Fruit fly (Drosophila melanogaster) whole organism, embryonic: Measurements from ENCODE around the gene CG4291.

Experiments
- B-H1 ChIP-seq: fragments of 200-800 bp; sonication (Bioruptor generic); IDR thresholded peaks from 3 replicates; pipeline ENCODE4 v1.3.6; 2022; ENCODE audit warnings: missing biosample characterization, missing genetic modification characterization
- CG11093 ChIP-seq: fragments of 200-800 bp; sonication (Bioruptor generic); IDR thresholded peaks from 3 replicates; pipeline ENCODE4 v1.3.6; 2022; ENCODE audit warnings: missing biosample characterization, missing genetic modification characterization
- CG12299 ChIP-seq: fragments of 200-800 bp; sonication (Bioruptor generic); optimal IDR thresholded peaks from 2 replicates; lab custom pipeline; 2018; ENCODE audit warnings: missing biosample characterization, mild to moderate bottlenecking, missing genetic modification characterization
- CG12942 ChIP-seq: fragments of 200-800 bp; sonication (Bioruptor generic); optimal IDR thresholded peaks from 3 replicates; lab custom pipeline; 2016; ENCODE audit warnings: missing biosample characterization, missing genetic modification characterization
- CG13123 ChIP-seq: fragments of 200-800 bp; sonication (Bioruptor generic); optimal IDR thresholded peaks from 2 replicates; lab custom pipeline; 2016; ENCODE audit warnings: missing biosample characterization, missing genetic modification characterization
- CG16779 ChIP-seq: fragments of 200-800 bp; sonication (Bioruptor generic); IDR thresholded peaks from 2 replicates; pipeline ENCODE4 v1.3.6; 2022; ENCODE audit warnings: missing biosample characterization, missing genetic modification characterization
- CG16863 ChIP-seq: fragments of 200-800 bp; sonication (Bioruptor generic); optimal IDR thresholded peaks from 3 replicates; lab custom pipeline; 2016; ENCODE audit warnings: missing biosample characterization, missing genetic modification characterization
- CG2120 ChIP-seq: fragments of 200-800 bp; sonication (Bioruptor generic); optimal IDR thresholded peaks from 3 replicates; lab custom pipeline; 2016; ENCODE audit warnings: missing biosample characterization, missing genetic modification characterization
- CG31224 ChIP-seq: fragments of 200-800 bp; sonication (Bioruptor generic); IDR thresholded peaks from 2 replicates; pipeline ENCODE4 v1.3.6; 2022; ENCODE audit warnings: missing biosample characterization, missing genetic modification characterization
- CG32532 ChIP-seq: fragments of 200-800 bp; sonication (Bioruptor generic); IDR thresholded peaks from 2 replicates; pipeline ENCODE4 v1.3.6; 2022; ENCODE audit warnings: missing biosample characterization, missing genetic modification characterization
- CG3407 ChIP-seq: fragments of 200-800 bp; sonication (Bioruptor generic); optimal IDR thresholded peaks from 2 replicates; lab custom pipeline; 2018; ENCODE audit warnings: missing biosample characterization, mild to moderate bottlenecking, missing genetic modification characterization
- CG34224 ChIP-seq: fragments of 200-800 bp; sonication (Bioruptor generic); IDR thresholded peaks from 3 replicates; pipeline ENCODE4 v1.3.6; 2022; ENCODE audit warnings: missing biosample characterization, missing genetic modification characterization; ENCODE audit not compliant: partially characterized antibody
- CG8478 ChIP-seq: fragments of >200 bp; optimal IDR thresholded peaks from 2 replicates; lab custom pipeline; 2018
- CkIIα-i1 ChIP-seq: fragments of 200-800 bp; sonication (Bioruptor generic); IDR thresholded peaks from 2 replicates; pipeline ENCODE4 v1.3.6; 2022; ENCODE audit warnings: missing biosample characterization, missing genetic modification characterization
- Dbx ChIP-seq: fragments of 200-800 bp; sonication (Bioruptor generic); IDR thresholded peaks from 3 replicates; pipeline ENCODE4 v1.3.6; 2022; ENCODE audit warnings: missing biosample characterization, missing genetic modification characterization
- Doc3 ChIP-seq: fragments of 200-800 bp; sonication (Bioruptor generic); IDR thresholded peaks from 3 replicates; pipeline ENCODE4 v1.3.6; 2022; ENCODE audit warnings: missing biosample characterization, missing genetic modification characterization; ENCODE audit not compliant: partially characterized antibody
- Dp ChIP-seq: fragments of 200-800 bp; sonication (Bioruptor generic); optimal IDR thresholded peaks from 2 replicates; lab custom pipeline; 2018; ENCODE audit warnings: missing biosample characterization, mild to moderate bottlenecking, missing genetic modification characterization, moderate library complexity
- E2f1 ChIP-seq: fragments of 200-800 bp; sonication (Bioruptor generic); IDR thresholded peaks from 2 replicates; pipeline ENCODE4 v1.3.6; 2022; ENCODE audit warnings: missing biosample characterization, missing genetic modification characterization
- Fer1 ChIP-seq: fragments of 200-800 bp; sonication (Bioruptor generic); optimal IDR thresholded peaks from 2 replicates; lab custom pipeline; 2017; ENCODE audit warnings: missing biosample characterization, mild to moderate bottlenecking, missing genetic modification characterization
- GATAe ChIP-seq: fragments of 200-800 bp; sonication (Bioruptor generic); conservative IDR thresholded peaks from 2 replicates; pipeline ENCODE4 v1.3.6; 2022; ENCODE audit warnings: missing biosample characterization, missing genetic modification characterization
- Gsc ChIP-seq: fragments of 200-800 bp; sonication (Bioruptor generic); IDR thresholded peaks from 2 replicates; pipeline ENCODE4 v1.3.6; 2022; ENCODE audit warnings: missing biosample characterization, missing genetic modification characterization
- H15 ChIP-seq: fragments of 200-800 bp; sonication (Bioruptor generic); IDR thresholded peaks from 3 replicates; pipeline ENCODE4 v1.3.6; 2022; ENCODE audit warnings: missing biosample characterization, missing genetic modification characterization
- MBD-R2 ChIP-seq: fragments of 200-800 bp; sonication (Bioruptor generic); IDR thresholded peaks from 2 replicates; pipeline ENCODE4 v1.3.6; 2022; ENCODE audit warnings: missing biosample characterization, missing genetic modification characterization
- MESR4 ChIP-seq: fragments of 200-800 bp; sonication (Bioruptor generic); optimal IDR thresholded peaks from 2 replicates; lab custom pipeline; 2018; ENCODE audit warnings: missing biosample characterization, mild to moderate bottlenecking, missing genetic modification characterization, moderate library complexity
- MTF-1 ChIP-seq: fragments of 200-800 bp; sonication (Bioruptor generic); optimal IDR thresholded peaks from 2 replicates; lab custom pipeline; 2018; ENCODE audit warnings: missing biosample characterization, mild to moderate bottlenecking, missing genetic modification characterization, borderline replicate concordance
- Mes4 ChIP-seq: fragments of 200-800 bp; sonication (Bioruptor generic); optimal IDR thresholded peaks from 2 replicates; lab custom pipeline; 2016; ENCODE audit warnings: missing biosample characterization, missing genetic modification characterization
- Neu2 ChIP-seq: fragments of 200-800 bp; sonication (Bioruptor generic); optimal IDR thresholded peaks from 3 replicates; lab custom pipeline; 2016; ENCODE audit warnings: missing biosample characterization, missing genetic modification characterization, borderline replicate concordance
- Nf-YC ChIP-seq: fragments of 200-800 bp; optimal IDR thresholded peaks from 3 replicates; lab custom pipeline; 2019; ENCODE audit warnings: missing biosample characterization, mild to moderate bottlenecking, missing genetic modification characterization, moderate library complexity
- Opbp ChIP-seq: fragments of 200-800 bp; sonication (Bioruptor generic); IDR thresholded peaks from 3 replicates; pipeline ENCODE4 v1.3.6; 2022; ENCODE audit warnings: missing biosample characterization, missing genetic modification characterization; ENCODE audit not compliant: partially characterized antibody
- Ssrp ChIP-seq: fragments of 200-800 bp; sonication (Bioruptor generic); optimal IDR thresholded peaks from 2 replicates; lab custom pipeline; 2018; ENCODE audit warnings: missing biosample characterization, mild to moderate bottlenecking, missing genetic modification characterization, moderate library complexity
- Xrp1 ChIP-seq: fragments of 200-800 bp; sonication (Bioruptor generic); IDR thresholded peaks from 2 replicates; pipeline ENCODE4 v1.3.6; 2022; ENCODE audit warnings: missing biosample characterization, missing genetic modification characterization
- ap ChIP-seq: fragments of 200-800 bp; sonication (Bioruptor generic); IDR thresholded peaks from 2 replicates; pipeline ENCODE4 v1.3.6; 2022; ENCODE audit warnings: missing biosample characterization, missing genetic modification characterization
- cato ChIP-seq: fragments of 200-800 bp; sonication (Bioruptor generic); optimal IDR thresholded peaks from 2 replicates; lab custom pipeline; 2016; ENCODE audit warnings: missing biosample characterization, missing genetic modification characterization, borderline replicate concordance
- cg ChIP-seq: fragments of 200-800 bp; sonication (Bioruptor generic); optimal IDR thresholded peaks from 3 replicates; lab custom pipeline; 2019; ENCODE audit warnings: missing biosample characterization, mild to moderate bottlenecking, missing genetic modification characterization, moderate library complexity
- cwo ChIP-seq: fragments of 200-800 bp; sonication (Bioruptor generic); optimal IDR thresholded peaks from 3 replicates; lab custom pipeline; 2017; ENCODE audit warnings: missing biosample characterization, missing genetic modification characterization, mild to moderate bottlenecking, moderate library complexity, missing genetic modification reagents
- da ChIP-seq: fragments of 200-800 bp; sonication (Bioruptor generic); optimal IDR thresholded peaks from 2 replicates; lab custom pipeline; 2016; ENCODE audit warnings: missing biosample characterization, missing genetic modification characterization
- dati ChIP-seq: fragments of 200-800 bp; sonication (Bioruptor generic); IDR thresholded peaks from 2 replicates; pipeline ENCODE4 v1.3.6; 2022; ENCODE audit warnings: missing biosample characterization, missing genetic modification characterization
- emc ChIP-seq: fragments of 200-800 bp; sonication (Bioruptor generic); optimal IDR thresholded peaks from 2 replicates; lab custom pipeline; 2016; ENCODE audit warnings: missing biosample characterization, missing genetic modification characterization
- fd3F ChIP-seq: fragments of 200-800 bp; sonication (Bioruptor generic); optimal IDR thresholded peaks from 2 replicates; lab custom pipeline; 2018; ENCODE audit warnings: missing biosample characterization, mild to moderate bottlenecking, missing genetic modification characterization, moderate library complexity
- gcm ChIP-seq: fragments of 200-800 bp; sonication (Bioruptor generic); optimal IDR thresholded peaks from 2 replicates; lab custom pipeline; 2019; ENCODE audit warnings: missing biosample characterization, mild to moderate bottlenecking, missing genetic modification characterization, moderate library complexity
- gt ChIP-seq: fragments of 200-800 bp; sonication (Bioruptor generic); IDR thresholded peaks from 2 replicates; pipeline ENCODE4 v1.3.6; 2022; ENCODE audit warnings: missing biosample characterization, missing genetic modification characterization
- ham ChIP-seq: fragments of 200-800 bp; sonication (Bioruptor generic); IDR thresholded peaks from 2 replicates; pipeline ENCODE4 v1.3.6; 2022; ENCODE audit warnings: missing biosample characterization, missing genetic modification characterization
- hth ChIP-seq: fragments of >200 bp; optimal IDR thresholded peaks from 2 replicates; lab custom pipeline; 2017; ENCODE audit warnings: inconsistent platforms
- nom ChIP-seq: fragments of 200-800 bp; sonication (Bioruptor generic); optimal IDR thresholded peaks from 2 replicates; lab custom pipeline; 2017; ENCODE audit warnings: missing biosample characterization, missing genetic modification characterization, mild to moderate bottlenecking, moderate library complexity, missing genetic modification reagents
- p53 ChIP-seq: fragments of 200-800 bp; sonication (Bioruptor generic); optimal IDR thresholded peaks from 2 replicates; lab custom pipeline; 2016; ENCODE audit warnings: missing biosample characterization, missing genetic modification characterization
- pnt ChIP-seq: fragments of 200-800 bp; sonication (Bioruptor generic); optimal IDR thresholded peaks from 3 replicates; lab custom pipeline; 2016; ENCODE audit warnings: missing biosample characterization, missing genetic modification characterization
- rib ChIP-seq: fragments of 200-800 bp; sonication (Bioruptor generic); IDR thresholded peaks from 2 replicates; pipeline ENCODE4 v1.3.6; 2022; ENCODE audit warnings: missing biosample characterization, missing genetic modification characterization
- sc ChIP-seq, 3 experiments: fragments of >200 bp in 2 of 3; fragments of 200-800 bp in 1 of 3; sonication (Bioruptor generic) in 1 of 3; optimal IDR thresholded peaks; 2 replicates in 2 of 3; 3 replicates in 1 of 3; lab custom pipeline; 2017; ENCODE audit warnings: mild to moderate bottlenecking in 1 of 3, missing biosample characterization in 1 of 3, missing genetic modification characterization in 1 of 3, missing genetic modification reagents in 1 of 3
- sima ChIP-seq: fragments of 200-800 bp; sonication (Bioruptor generic); optimal IDR thresholded peaks from 2 replicates; lab custom pipeline; 2016; ENCODE audit warnings: missing biosample characterization, missing genetic modification characterization
- wor ChIP-seq: fragments of 200-800 bp; sonication (Bioruptor generic); IDR thresholded peaks from 2 replicates; pipeline ENCODE4 v1.3.6; 2022; ENCODE audit warnings: missing biosample characterization, missing genetic modification characterization
- z ChIP-seq: fragments of 200-800 bp; sonication (Bioruptor generic); IDR thresholded peaks from 3 replicates; pipeline ENCODE4 v1.3.6; 2022; ENCODE audit warnings: missing biosample characterization, missing genetic modification characterization

CG4291 gene

DNA sequence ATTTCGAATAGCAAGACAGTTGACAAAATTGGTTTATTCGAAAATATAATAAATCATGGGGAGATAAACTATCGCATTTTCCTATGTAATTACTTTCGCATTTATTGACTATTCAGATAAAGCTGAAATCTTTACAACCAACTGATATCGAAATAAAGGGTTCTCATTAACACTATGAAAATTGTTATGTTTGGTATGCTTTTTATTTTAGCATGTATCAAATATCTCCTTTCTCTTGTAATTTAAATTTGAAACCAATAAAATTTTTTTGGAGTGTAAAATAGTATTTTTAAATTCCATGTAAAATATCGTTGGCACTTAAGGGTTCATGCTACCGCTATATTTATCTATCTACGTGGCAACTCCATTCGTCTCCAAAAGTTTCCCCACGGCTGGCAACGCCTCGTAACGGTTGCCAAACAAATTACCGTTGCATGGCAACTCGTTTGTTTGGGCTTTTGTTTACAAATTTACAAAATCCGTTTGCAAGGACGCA, 2.6 kb upstream of the CG4291 start, which contains the start of gene CG13949 (continued):
- no peak for TF ChIP-seq MTF-1 (GFP tag; lab: Kevin White, UChicago)
- peak; percentile 56 for TF ChIP-seq CG12299
- TF ChIP-seq Opbp (GFP tag; lab: Robert Waterston, UW): peak; percentile 63
- TF ChIP-seq Dp (GFP tag; lab: Kevin White, UChicago): peak; percentile 51
- peak; percentile 87 for TF ChIP-seq CG32532 (GFP tag; lab: Robert Waterston, UW)
- TF ChIP-seq Gsc (GFP tag; lab: Robert Waterston, UW): no peak
- TF ChIP-seq MBD-R2 (GFP tag; lab: Robert Waterston, UW): peak; percentile 82
- no peak for TF ChIP-seq da (GFP tag; lab: Kevin White, UChicago)
- peak; percentile 47 for TF ChIP-seq pnt (GFP tag; lab: Kevin White, UChicago)
- TF ChIP-seq B-H1 (GFP tag; lab: Robert Waterston, UW): peak; percentile 73
- peak; percentile 81 for TF ChIP-seq CG2120 (GFP tag; lab: Kevin White, UChicago)
- no peak for TF ChIP-seq ham (GFP tag; lab: Robert Waterston, UW)
- TF ChIP-seq Doc3: no peak
- no peak for TF ChIP-seq cato
- peak; percentile 55 for TF ChIP-seq Fer1 (GFP tag; lab: Kevin White, UChicago)
- TF ChIP-seq E2f1: peak; percentile 75
- TF ChIP-seq CG16779 (GFP tag; lab: Robert Waterston, UW): peak; percentile 68; the same call in 1 of the 2 replicates
- TF ChIP-seq Neu2 (GFP tag; lab: Kevin White, UChicago): no peak
- TF ChIP-seq CG34224 (GFP tag; lab: Robert Waterston, UW): 0 out of 3 replicates have a peak, but pooled peaks have one; percentile 47
- no peak for TF ChIP-seq nom (GFP tag; lab: Kevin White, UChicago)
- peak; percentile 80 for TF ChIP-seq rib (GFP tag; lab: Robert Waterston, UW)
- peak; percentile 62 for TF ChIP-seq Nf-YC (tag; lab: Kevin White, UChicago)
- peak; percentile 14 for TF ChIP-seq p53 (GFP tag; lab: Kevin White, UChicago)
- no peak for TF ChIP-seq gt (GFP tag; lab: Robert Waterston, UW)
- peak; percentile 21 for TF ChIP-seq Mes4 (GFP tag; lab: Kevin White, UChicago)
- TF ChIP-seq CG16863 (GFP tag; lab: Kevin White, UChicago): peak; percentile 23
- peak; percentile 82 for TF ChIP-seq Dbx (GFP tag; lab: Robert Waterston, UW)
- TF ChIP-seq GATAe (GFP tag; lab: Robert Waterston, UW): peak; percentile 65; the same call in 1 of the 2 replicates
- no peak for TF ChIP-seq MESR4 (GFP tag; lab: Kevin White, UChicago)
- TF ChIP-seq CG8478 (lab: Kevin White, UChicago): peak; percentile 17
- TF ChIP-seq CG13123 (GFP tag; lab: Kevin White, UChicago): no peak
- TF ChIP-seq dati (GFP tag; lab: Robert Waterston, UW): peak; percentile 60; the same call in 1 of the 2 replicates
- peak; percentile 38 for TF ChIP-seq fd3F (GFP tag; lab: Kevin White, UChicago)
- no peak for TF ChIP-seq hth (lab: Kevin White, UChicago)
- TF ChIP-seq z (GFP tag; lab: Robert Waterston, UW): peak; percentile 60; the same call in 1 of the 3 replicates
- no peak for TF ChIP-seq CG11093 (GFP tag; lab: Robert Waterston, UW)
- TF ChIP-seq sc (optimal IDR thresholded peaks at IDR 0.05; lab: Kevin White, UChicago): no peak
- TF ChIP-seq sc (GFP tag; optimal IDR thresholded peaks at IDR 0.05; lab: Kevin White, UChicago): no peak
- peak; percentile 64 for TF ChIP-seq gcm
- TF ChIP-seq emc (GFP tag; lab: Kevin White, UChicago): no peak
- TF ChIP-seq sima: no peak
- TF ChIP-seq CG3407 (GFP tag; lab: Kevin White, UChicago): peak; percentile 43
- TF ChIP-seq CkIIα-i1: no peak
- no peak for TF ChIP-seq wor
- TF ChIP-seq Xrp1 (GFP tag; lab: Robert Waterston, UW): peak; percentile 83
- TF ChIP-seq H15 (GFP tag; lab: Robert Waterston, UW): peak; percentile 71; the same call in 2 of the 3 replicates
- no peak for TF ChIP-seq cg (GFP tag; lab: Kevin White, UChicago)
- TF ChIP-seq CG31224 (GFP tag; lab: Robert Waterston, UW): peak; percentile 69
- no peak for TF ChIP-seq ap (GFP tag; lab: Robert Waterston, UW)
- peak; percentile 37 for TF ChIP-seq CG12942 (GFP tag; lab: Kevin White, UChicago)
- peak; percentile 37 for TF ChIP-seq cwo (GFP tag; lab: Kevin White, UChicago)
- TF ChIP-seq Ssrp (tag; lab: Kevin White, UChicago): peak; percentile 20
